Worm (Caenorhabditis elegans): ENCODE results near the gene F17C11.6.
A peak's percentile ranks its signal among the peaks of the same experiment; 100 is the strongest.

Gene F17C11.6

ce11 chrV:10961448-10961870, 6.5 kb downstream of the F17C11.6 start:
- TF ChIP-seq jun-1 (tag; optimal IDR thresholded peaks at IDR 0.05) (no peak), nhr-102 (tag; optimal IDR thresholded peaks at IDR 0.05) (no peak), mxl-3 (GFP tag; optimal IDR thresholded peaks at IDR 0.05) (peak; percentile 29), unc-39 (tag; optimal IDR thresholded peaks at IDR 0.05) (no peak), ctbp-1 (GFP tag; IDR thresholded peaks at IDR 0.05) (peak; percentile 84), ceh-32 (tag; optimal IDR thresholded peaks at IDR 0.05; ENCODE audit: poor library complexity) (no peak), nhr-6 (tag; optimal IDR thresholded peaks at IDR 0.05) (no peak), hlh-11 (tag; optimal IDR thresholded peaks at IDR 0.05) (peak; percentile 84), ZK546.5 (tag; optimal IDR thresholded peaks at IDR 0.05) (no peak), daf-8 (GFP tag; IDR thresholded peaks at IDR 0.05) (no peak), tag-97 (GFP tag; IDR thresholded peaks at IDR 0.05) (no peak), fkh-10 (GFP tag; optimal IDR thresholded peaks at IDR 0.05) (peak; percentile 89), nhr-41 (GFP tag; IDR thresholded peaks at IDR 0.05) (0 out of 2 replicates have a peak, but pooled peaks have one; percentile 32), nhr-42 (GFP tag; IDR thresholded peaks at IDR 0.05) (peak; percentile 65; the same call in 1 of the 2 replicates), ceh-28 (tag; optimal IDR thresholded peaks at IDR 0.05) (no peak), php-3 (GFP tag; IDR thresholded peaks at IDR 0.05) (no peak), ztf-7 (tag; optimal IDR thresholded peaks at IDR 0.05) (no peak), vab-7 (GFP tag; IDR thresholded peaks at IDR 0.05) (no peak), hif-1 (tag; optimal IDR thresholded peaks at IDR 0.05) (peak in 1 of 2 experiments; percentile 66), madf-5 (GFP tag; IDR thresholded peaks at IDR 0.05) (no peak), madf-9 (GFP tag; conservative IDR thresholded peaks at IDR 0.05) (no peak), T20F7.1 (GFP tag; optimal IDR thresholded peaks at IDR 0.05) (peak; percentile 25), F37D6.2 (tag; optimal IDR thresholded peaks at IDR 0.05) (peak; percentile 60), nhr-28 (tag; optimal IDR thresholded peaks at IDR 0.05) (peak; percentile 28), nhr-48 (tag; optimal IDR thresholded peaks at IDR 0.05) (peak; percentile 40), nhr-25 (tag; optimal IDR thresholded peaks at IDR 0.05; ENCODE audit: borderline replicate concordance, insufficient read depth) (no peak), fos-1 (tag; optimal IDR thresholded peaks at IDR 0.05) (no peak), dpl-1 (GFP tag; optimal IDR thresholded peaks at IDR 0.05) (peak; percentile 6), nhr-77 (tag; optimal IDR thresholded peaks at IDR 0.05) (no peak), cey-2 (tag; optimal IDR thresholded peaks at IDR 0.05; ENCODE audit: borderline replicate concordance, insufficient read depth) (no peak), rbr-2 (tag; optimal IDR thresholded peaks at IDR 0.05) (peak; percentile 65), duxl-1 (tag; optimal IDR thresholded peaks at IDR 0.05; ENCODE audit: poor library complexity) (no peak), zip-2 (tag; optimal IDR thresholded peaks at IDR 0.05) (no peak), lin-15B (tag; optimal IDR thresholded peaks at IDR 0.05) (no peak), gei-8 (GFP tag; optimal IDR thresholded peaks at IDR 0.05) (no peak), hmg-1.1 (GFP tag; IDR thresholded peaks at IDR 0.05) (peak; percentile 64; the same call in 1 of the 2 replicates), lin-39 (tag; optimal IDR thresholded peaks at IDR 0.05) (no peak), nhr-76 (tag; optimal IDR thresholded peaks at IDR 0.05) (no peak), Y105C5A.15 (GFP tag; IDR thresholded peaks at IDR 0.05) (no peak), mdt-29 (GFP tag; IDR thresholded peaks at IDR 0.05) (no peak), lin-13 (GFP tag; optimal IDR thresholded peaks at IDR 0.05) (peak; percentile 35), pha-4 (GFP tag; IDR thresholded peaks at IDR 0.05) (no peak), pha-4 (tag; optimal IDR thresholded peaks at IDR 0.05) (no peak), ceh-62 (tag; optimal IDR thresholded peaks at IDR 0.05) (no peak), pqm-1 (tag; optimal IDR thresholded peaks at IDR 0.05) (no peak), unc-62 (GFP tag; optimal IDR thresholded peaks at IDR 0.05 in 1 of 2) (no peak), unc-62 (tag; optimal IDR thresholded peaks at IDR 0.05) (no peak), spr-3 (GFP tag; optimal IDR thresholded peaks at IDR 0.05) (no peak), aly-2 (tag; optimal IDR thresholded peaks at IDR 0.05) (no peak), ztf-11 (tag; optimal IDR thresholded peaks at IDR 0.05) (no peak), ama-1 (optimal IDR thresholded peaks at IDR 0.05) (peak; percentile 6), sdz-12 (GFP tag; optimal IDR thresholded peaks at IDR 0.05) (no peak), set-16 (GFP tag; IDR thresholded peaks at IDR 0.05) (peak; percentile 45)

Measured in whole organism, L4 larva.